Worm (Caenorhabditis elegans) whole organism, young adult: ENCODE results near the gene Y41C4A.7.

Experiments
- B0019.2 ChIP-seq: fragments of 200-800 bp; sonication (Bioruptor generic); conservative IDR thresholded peaks from 2 replicates; pipeline ENCODE4 v1.3.6; 2022; ENCODE audit warnings: missing genetic modification reagents, missing genetic modification characterization, missing compliant biosample characterization
- C06A6.2 ChIP-seq: fragments of 200-800 bp; sonication (Bioruptor generic); conservative IDR thresholded peaks from 2 replicates; pipeline ENCODE4 v1.3.6; 2022; ENCODE audit warnings: missing genetic modification characterization, missing compliant biosample characterization
- F10E7.11 ChIP-seq: sonication (generic microtip); optimal IDR thresholded peaks from 2 replicates; lab custom pipeline; 2017; ENCODE audit warnings: mild to moderate bottlenecking, missing genetic modification characterization, moderate library complexity, missing compliant biosample characterization
- F52B5.7 ChIP-seq: sonication (generic microtip); optimal IDR thresholded peaks from 2 replicates; lab custom pipeline; 2016; ENCODE audit warnings: mild to moderate bottlenecking, missing genetic modification characterization, missing compliant biosample characterization
- F55B11.4 ChIP-seq: sonication (generic microtip); optimal IDR thresholded peaks from 2 replicates; lab custom pipeline; 2016; ENCODE audit warnings: missing compliant biosample characterization, missing genetic modification characterization, borderline replicate concordance; ENCODE audit not compliant: insufficient read depth
- F57A8.1 ChIP-seq: fragments of 200-800 bp; sonication (Bioruptor generic); optimal IDR thresholded peaks from 2 replicates; lab custom pipeline; 2018; ENCODE audit warnings: mild to moderate bottlenecking, missing genetic modification characterization, moderate library complexity, missing compliant biosample characterization
- F57C9.4 ChIP-seq: sonication (generic microtip); optimal IDR thresholded peaks from 2 replicates; lab custom pipeline; 2017; ENCODE audit warnings: mild to moderate bottlenecking, missing genetic modification characterization, missing compliant biosample characterization
- T07F8.4 ChIP-seq: sonication (generic microtip); optimal IDR thresholded peaks from 2 replicates; lab custom pipeline; 2016; ENCODE audit warnings: mild to moderate bottlenecking, missing genetic modification characterization, moderate library complexity, missing compliant biosample characterization
- Y79H2A.3 ChIP-seq: fragments of 200-800 bp; sonication (Bioruptor generic); conservative IDR thresholded peaks from 2 replicates; pipeline ENCODE4 v1.3.6; 2022; ENCODE audit warnings: missing genetic modification reagents, missing genetic modification characterization, missing compliant biosample characterization
- ama-1 ChIP-seq, 3 experiments: fragments of 150-350 bp in 1 of 3; sonication (generic microtip) in 2 of 3; optimal IDR thresholded peaks; 2 replicates each; lab custom pipeline; 2014 to 2018; ENCODE audit warnings: missing biosample characterization in 2 of 3, missing genetic modification characterization in 2 of 3, missing genetic modification reagents in 2 of 3
- atf-7 ChIP-seq: sonication (generic microtip); optimal IDR thresholded peaks from 2 replicates; lab custom pipeline; 2017; ENCODE audit warnings: mild to moderate bottlenecking, missing genetic modification characterization, missing compliant biosample characterization
- attf-3 ChIP-seq: fragments of 200-800 bp; sonication (Bioruptor generic); conservative IDR thresholded peaks from 2 replicates; pipeline ENCODE4 v1.3.6; 2022; ENCODE audit warnings: missing genetic modification reagents, missing genetic modification characterization, missing compliant biosample characterization
- attf-5 ChIP-seq: fragments of 200-800 bp; sonication (Bioruptor generic); optimal IDR thresholded peaks from 2 replicates; lab custom pipeline; 2018; ENCODE audit warnings: mild to moderate bottlenecking, missing genetic modification characterization, missing compliant biosample characterization
- ceh-40 ChIP-seq: fragments of 200-800 bp; sonication (Bioruptor generic); IDR thresholded peaks from 2 replicates; pipeline ENCODE4 v1.3.6; 2022; ENCODE audit warnings: missing genetic modification characterization, missing compliant biosample characterization
- chd-7 ChIP-seq: sonication (generic microtip); optimal IDR thresholded peaks from 2 replicates; lab custom pipeline; 2016; ENCODE audit warnings: mild to moderate bottlenecking, missing genetic modification characterization, moderate library complexity, missing compliant biosample characterization
- die-1 ChIP-seq: sonication (generic microtip); optimal IDR thresholded peaks from 2 replicates; lab custom pipeline; 2016; ENCODE audit warnings: missing genotype, mild to moderate bottlenecking, missing genetic modification characterization, missing compliant biosample characterization
- dpff-1 ChIP-seq: sonication (generic microtip); optimal IDR thresholded peaks from 2 replicates; lab custom pipeline; 2017; ENCODE audit warnings: mild to moderate bottlenecking, missing genetic modification characterization, missing compliant biosample characterization
- dpl-1 ChIP-seq: fragments of 150-350 bp; optimal IDR thresholded peaks from 2 replicates; lab custom pipeline; 2014; ENCODE audit warnings: missing biosample characterization, missing genetic modification reagents, missing genetic modification characterization
- efl-1 ChIP-seq: fragments of 150-350 bp; optimal IDR thresholded peaks from 2 replicates; lab custom pipeline; 2014; ENCODE audit warnings: missing biosample characterization, missing genetic modification reagents, missing genetic modification characterization
- egl-18 ChIP-seq: fragments of 200-800 bp; sonication (Bioruptor generic); IDR thresholded peaks from 2 replicates; pipeline ENCODE4 v1.3.6; 2022; ENCODE audit warnings: missing genetic modification reagents, missing genetic modification characterization, missing compliant biosample characterization
- ekl-4 ChIP-seq: fragments of 200-800 bp; sonication (Bioruptor generic); IDR thresholded peaks from 2 replicates; pipeline ENCODE4 v1.3.6; 2022; ENCODE audit warnings: missing genetic modification reagents, missing genetic modification characterization, missing compliant biosample characterization
- fkh-3 ChIP-seq: sonication (generic microtip); optimal IDR thresholded peaks from 2 replicates; lab custom pipeline; 2016; ENCODE audit warnings: mild to moderate bottlenecking, missing genetic modification characterization, missing compliant biosample characterization
- gei-17 ChIP-seq: fragments of 200-800 bp; sonication (Bioruptor generic); optimal IDR thresholded peaks from 2 replicates; lab custom pipeline; 2018; ENCODE audit warnings: mild to moderate bottlenecking, missing genetic modification characterization, missing compliant biosample characterization
- him-1 ChIP-seq: sonication (generic microtip); optimal IDR thresholded peaks from 2 replicates; lab custom pipeline; 2016; ENCODE audit warnings: missing genotype, missing genetic modification reagents, missing genetic modification characterization, missing compliant biosample characterization
- hlh-12 ChIP-seq: sonication (generic microtip); optimal IDR thresholded peaks from 2 replicates; lab custom pipeline; 2016; ENCODE audit warnings: missing genetic modification characterization, missing compliant biosample characterization
- hmg-20 ChIP-seq: fragments of 200-800 bp; sonication (Bioruptor generic); IDR thresholded peaks from 2 replicates; pipeline ENCODE4 v1.3.6; 2022; ENCODE audit warnings: missing genetic modification reagents, missing genetic modification characterization, missing compliant biosample characterization
- let-607 ChIP-seq, 2 experiments: fragments of 200-800 bp in 1 of 2; sonication (Bioruptor generic) in 1 of 2; sonication (generic microtip) in 1 of 2; optimal IDR thresholded peaks; 2 replicates each; lab custom pipeline; 2016 to 2018; ENCODE audit warnings: mild to moderate bottlenecking in 2 of 2, missing compliant biosample characterization in 2 of 2, missing genetic modification characterization in 2 of 2, moderate library complexity in 2 of 2, missing genotype in 1 of 2
- lin-26 ChIP-seq: fragments of 200-800 bp; sonication (Bioruptor generic); IDR thresholded peaks from 2 replicates; pipeline ENCODE4 v1.3.6; 2022; ENCODE audit warnings: missing genetic modification reagents, missing genetic modification characterization, missing compliant biosample characterization
- lin-35 ChIP-seq, 3 experiments: fragments of 150-350 bp in 2 of 3; sonication (generic microtip) in 1 of 3; optimal IDR thresholded peaks; 2 replicates each; lab custom pipeline; 2014 to 2018; ENCODE audit warnings: missing biosample characterization in 3 of 3, missing genetic modification characterization in 3 of 3, missing genetic modification reagents in 3 of 3
- lin-54 ChIP-seq: fragments of 200-800 bp; sonication (Bioruptor generic); optimal IDR thresholded peaks from 2 replicates; lab custom pipeline; 2018; ENCODE audit warnings: mild to moderate bottlenecking, missing genetic modification characterization, missing compliant biosample characterization
- lir-1 ChIP-seq: fragments of 200-800 bp; sonication (Bioruptor generic); conservative IDR thresholded peaks from 2 replicates; pipeline ENCODE4 v1.3.6; 2022; ENCODE audit warnings: missing genetic modification reagents, missing genetic modification characterization, missing compliant biosample characterization
- lsy-27 ChIP-seq: sonication (generic microtip); optimal IDR thresholded peaks from 2 replicates; lab custom pipeline; 2017; ENCODE audit warnings: missing genetic modification characterization, mild to moderate bottlenecking, missing compliant biosample characterization, antibody characterized with exemption, missing genotype, borderline replicate concordance; ENCODE audit not compliant: insufficient read depth
- mcd-1 ChIP-seq: fragments of 200-800 bp; sonication (Bioruptor generic); IDR thresholded peaks from 2 replicates; pipeline ENCODE4 v1.3.6; 2022; ENCODE audit warnings: missing genetic modification reagents, missing genetic modification characterization, missing compliant biosample characterization
- mes-4 ChIP-seq: sonication (generic microtip); optimal IDR thresholded peaks from 2 replicates; lab custom pipeline; 2016; ENCODE audit warnings: missing genotype, missing genetic modification characterization, missing compliant biosample characterization
- nhr-120 ChIP-seq: fragments of 200-800 bp; sonication (Bioruptor generic); IDR thresholded peaks from 2 replicates; pipeline ENCODE4 v1.3.6; 2022; ENCODE audit warnings: missing genetic modification characterization, missing compliant biosample characterization
- nhr-27 ChIP-seq: fragments of 200-800 bp; sonication (Bioruptor generic); optimal IDR thresholded peaks from 2 replicates; lab custom pipeline; 2018; ENCODE audit warnings: mild to moderate bottlenecking, missing genetic modification characterization, moderate library complexity, missing compliant biosample characterization
- nhr-90 ChIP-seq: sonication (generic microtip); optimal IDR thresholded peaks from 2 replicates; lab custom pipeline; 2016; ENCODE audit warnings: missing genotype, mild to moderate bottlenecking, missing genetic modification characterization, missing compliant biosample characterization
- pbrm-1 ChIP-seq: fragments of 200-800 bp; sonication (Bioruptor generic); IDR thresholded peaks from 2 replicates; pipeline ENCODE4 v1.3.6; 2022; ENCODE audit warnings: missing genetic modification reagents, missing genetic modification characterization, missing compliant biosample characterization
- pha-4 ChIP-seq: fragments of 150-350 bp; sonication (generic microtip); optimal IDR thresholded peaks from 2 replicates; lab custom pipeline; 2014; ENCODE audit warnings: missing biosample characterization, missing genetic modification reagents, missing genetic modification characterization
- repo-1 ChIP-seq: sonication (generic microtip); optimal IDR thresholded peaks from 2 replicates; lab custom pipeline; 2017; ENCODE audit warnings: mild to moderate bottlenecking, missing genetic modification characterization, missing compliant biosample characterization
- snpc-3.4 ChIP-seq: sonication (generic microtip); optimal IDR thresholded peaks from 2 replicates; lab custom pipeline; 2017; ENCODE audit warnings: missing genetic modification characterization, mild to moderate bottlenecking, missing compliant biosample characterization, antibody characterized with exemption, moderate library complexity, missing genotype, missing genetic modification reagents
- somi-1 ChIP-seq: fragments of 200-800 bp; sonication (Bioruptor generic); optimal IDR thresholded peaks from 2 replicates; lab custom pipeline; 2018; ENCODE audit warnings: mild to moderate bottlenecking, missing genetic modification characterization, missing compliant biosample characterization
- tbx-9 ChIP-seq: sonication (generic microtip); optimal IDR thresholded peaks from 2 replicates; lab custom pipeline; 2016; ENCODE audit warnings: borderline replicate concordance, missing genetic modification characterization, inconsistent platforms, missing compliant biosample characterization
- unc-130 ChIP-seq: sonication (generic microtip); optimal IDR thresholded peaks from 2 replicates; lab custom pipeline; 2016; ENCODE audit warnings: missing genetic modification reagents, missing genetic modification characterization, missing compliant biosample characterization
- unc-62 ChIP-seq: fragments of 150-350 bp; optimal IDR thresholded peaks from 2 replicates; lab custom pipeline; 2014; ENCODE audit warnings: missing biosample characterization, missing genetic modification reagents, missing genetic modification characterization
- zfh-2 ChIP-seq: fragments of 200-800 bp; sonication (Bioruptor generic); conservative IDR thresholded peaks from 2 replicates; pipeline ENCODE4 v1.3.6; 2022; ENCODE audit warnings: missing genetic modification reagents, missing genetic modification characterization, missing compliant biosample characterization
- ztf-18 ChIP-seq: sonication (generic microtip); optimal IDR thresholded peaks from 2 replicates; lab custom pipeline; 2016; ENCODE audit warnings: missing genotype, mild to moderate bottlenecking, missing genetic modification characterization, missing compliant biosample characterization
- ztf-26 ChIP-seq: sonication (generic microtip); optimal IDR thresholded peaks from 2 replicates; lab custom pipeline; 2017; ENCODE audit warnings: missing genetic modification characterization, missing compliant biosample characterization
- ztf-6 ChIP-seq: fragments of 200-800 bp; sonication (Bioruptor generic); IDR thresholded peaks from 2 replicates; pipeline ENCODE4 v1.3.6; 2022; ENCODE audit warnings: missing genetic modification reagents, missing genetic modification characterization, missing compliant biosample characterization

Y41C4A.7 gene

ce11 chrIII:11719400-11719875 is 20.8 kb downstream of the Y41C4A.7 start, which contains the start of the genes elb-1 and Y41C4A.11 (continued):
- TF ChIP-seq lin-26 (no peak), gei-17 (GFP tag; lab: Kevin White, UChicago) (no peak), die-1 (tag; lab: Kevin White, UChicago) (no peak), F10E7.11 (no peak), nhr-90 (tag; lab: Kevin White, UChicago) (no peak), ama-1 (optimal IDR thresholded peaks at IDR 0.05; lab: Kevin White, UChicago) (no peak), ama-1 (GFP tag; optimal IDR thresholded peaks at IDR 0.05; lab: Kevin White, UChicago) (no peak), egl-18 (GFP tag; lab: Robert Waterston, UW) (no peak), pha-4 (tag; lab: Kevin White, UChicago) (peak; percentile 55), Y79H2A.3 (GFP tag; lab: Robert Waterston, UW) (no peak), attf-5 (GFP tag; lab: Kevin White, UChicago) (peak; percentile 42), him-1 (tag; lab: Kevin White, UChicago) (no peak), hlh-12 (no peak), unc-130 (GFP tag; lab: Kevin White, UChicago) (no peak), nhr-120 (GFP tag; lab: Robert Waterston, UW) (no peak), ztf-26 (tag; lab: Kevin White, UChicago) (no peak), lir-1 (GFP tag; lab: Robert Waterston, UW) (no peak), hmg-20 (no peak), F52B5.7 (tag; lab: Kevin White, UChicago) (no peak), tbx-9 (no peak), attf-3 (GFP tag; lab: Robert Waterston, UW) (no peak), mcd-1 (GFP tag; lab: Robert Waterston, UW) (peak; percentile 97), lin-54 (GFP tag; lab: Kevin White, UChicago) (peak; percentile 97), lsy-27 (tag; lab: Kevin White, UChicago) (no peak), F57C9.4 (no peak), pbrm-1 (no peak), ztf-18 (tag; lab: Kevin White, UChicago) (no peak), dpl-1 (GFP tag; lab: Kevin White, UChicago) (peak; percentile 87), ztf-6 (GFP tag; lab: Robert Waterston, UW) (no peak), F55B11.4 (tag; lab: Kevin White, UChicago) (no peak), F57A8.1 (GFP tag; lab: Kevin White, UChicago) (no peak), ceh-40 (GFP tag; lab: Robert Waterston, UW) (no peak), chd-7 (tag; lab: Kevin White, UChicago) (no peak), fkh-3 (tag; lab: Kevin White, UChicago) (no peak), B0019.2 (GFP tag; lab: Robert Waterston, UW) (no peak), C06A6.2 (GFP tag; lab: Robert Waterston, UW) (no peak), let-607 (tag; optimal IDR thresholded peaks at IDR 0.05; lab: Kevin White, UChicago) (no peak), repo-1 (tag; lab: Kevin White, UChicago) (no peak), ekl-4 (GFP tag; lab: Robert Waterston, UW) (no peak), nhr-27 (tag; lab: Kevin White, UChicago) (no peak), somi-1 (GFP tag; lab: Kevin White, UChicago) (no peak), lin-35 (GFP tag; optimal IDR thresholded peaks at IDR 0.05; lab: Kevin White, UChicago) (peak; percentile 18 to 90 (median 78)), efl-1 (GFP tag; lab: Kevin White, UChicago) (peak; percentile 84), mes-4 (tag; lab: Kevin White, UChicago) (no peak), zfh-2 (GFP tag; lab: Robert Waterston, UW) (no peak), T07F8.4 (tag; lab: Kevin White, UChicago) (no peak), unc-62 (no peak), dpff-1 (tag; lab: Kevin White, UChicago) (no peak), snpc-3.4 (tag; lab: Kevin White, UChicago) (no peak), atf-7 (tag; lab: Kevin White, UChicago) (no peak)
